Worm (Caenorhabditis elegans) whole organism, mixed stage, embryonic: Measurements from ENCODE around the gene W05B2.2.

Experiments used
- M03D4.4 ChIP-seq: sonication (generic microtip); optimal IDR thresholded peaks from 2 replicates; lab custom pipeline; 2017; ENCODE audit warnings: mild to moderate bottlenecking, missing genetic modification characterization, missing compliant biosample characterization
- bed-3 ChIP-seq: fragments of 200-800 bp; sonication (Bioruptor generic); optimal IDR thresholded peaks from 3 replicates; lab custom pipeline; 2018; ENCODE audit warnings: mild to moderate bottlenecking, missing genetic modification characterization, moderate library complexity, missing compliant biosample characterization
- blmp-1 ChIP-seq: fragments of 150-350 bp; optimal IDR thresholded peaks from 2 replicates; lab custom pipeline; 2014; ENCODE audit warnings: missing biosample characterization, missing genetic modification characterization
- ceh-39 ChIP-seq: fragments of 150-350 bp; optimal IDR thresholded peaks from 2 replicates; lab custom pipeline; 2014; ENCODE audit warnings: missing biosample characterization, missing genetic modification characterization
- ceh-43 ChIP-seq: fragments of 200-800 bp; sonication (Bioruptor generic); optimal IDR thresholded peaks from 2 replicates; lab custom pipeline; 2018; ENCODE audit warnings: mild to moderate bottlenecking, missing genetic modification characterization, moderate library complexity, missing compliant biosample characterization
- ceh-83 ChIP-seq: fragments of 200-800 bp; sonication (Bioruptor generic); optimal IDR thresholded peaks from 2 replicates; lab custom pipeline; 2018; ENCODE audit warnings: mild to moderate bottlenecking, missing genetic modification characterization, missing compliant biosample characterization
- ces-1 ChIP-seq: fragments of 150-350 bp; optimal IDR thresholded peaks from 2 replicates; lab custom pipeline; 2014; ENCODE audit warnings: missing biosample characterization, missing genetic modification reagents, missing genetic modification characterization
- cnd-1 ChIP-seq: fragments of 200-800 bp; sonication (Bioruptor generic); optimal IDR thresholded peaks from 2 replicates; lab custom pipeline; 2018; ENCODE audit warnings: mild to moderate bottlenecking, missing genetic modification characterization, missing compliant biosample characterization
- elt-3 ChIP-seq: fragments of 150-350 bp; optimal IDR thresholded peaks from 2 replicates; lab custom pipeline; 2014; ENCODE audit warnings: missing biosample characterization, missing genetic modification characterization
- flh-1 ChIP-seq: fragments of 200-800 bp; sonication (Bioruptor generic); optimal IDR thresholded peaks from 2 replicates; lab custom pipeline; 2018; ENCODE audit warnings: mild to moderate bottlenecking, missing genetic modification characterization, moderate library complexity, missing compliant biosample characterization
- ham-2 ChIP-seq: fragments of 200-800 bp; sonication (Bioruptor generic); optimal IDR thresholded peaks from 2 replicates; lab custom pipeline; 2018; ENCODE audit warnings: mild to moderate bottlenecking, missing genetic modification characterization, missing compliant biosample characterization
- hlh-1 ChIP-seq: fragments of 150-350 bp; optimal IDR thresholded peaks from 2 replicates; lab custom pipeline; 2014; ENCODE audit warnings: missing biosample characterization, missing genetic modification reagents, missing genetic modification characterization
- lin-13 ChIP-seq: fragments of 150-350 bp; optimal IDR thresholded peaks from 2 replicates; lab custom pipeline; 2014; ENCODE audit warnings: missing biosample characterization, missing genetic modification characterization
- lsy-2 ChIP-seq: fragments of 150-350 bp; optimal IDR thresholded peaks from 2 replicates; lab custom pipeline; 2014; ENCODE audit warnings: missing biosample characterization, missing genetic modification characterization
- mab-5 ChIP-seq: fragments of 150-350 bp; optimal IDR thresholded peaks from 2 replicates; lab custom pipeline; 2014; ENCODE audit warnings: missing biosample characterization, missing genetic modification characterization
- mep-1 ChIP-seq: fragments of 150-350 bp; optimal IDR thresholded peaks from 2 replicates; lab custom pipeline; 2017; ENCODE audit warnings: missing biosample characterization, missing genetic modification reagents, missing genetic modification characterization, inconsistent platforms
- nhr-12 ChIP-seq: fragments of 150-350 bp; optimal IDR thresholded peaks from 2 replicates; lab custom pipeline; 2014; ENCODE audit warnings: missing biosample characterization, missing genetic modification characterization
- nhr-237 ChIP-seq: fragments of 150-350 bp; optimal IDR thresholded peaks from 2 replicates; lab custom pipeline; 2014; ENCODE audit warnings: missing biosample characterization, missing genetic modification characterization
- nhr-28 ChIP-seq: fragments of 150-350 bp; optimal IDR thresholded peaks from 2 replicates; lab custom pipeline; 2014; ENCODE audit warnings: missing biosample characterization, missing genetic modification characterization
- nhr-76 ChIP-seq: sonication (generic microtip); optimal IDR thresholded peaks from 2 replicates; lab custom pipeline; 2017; ENCODE audit warnings: missing biosample characterization, missing genetic modification characterization
- pha-4 ChIP-seq: fragments of 150-350 bp; optimal IDR thresholded peaks from 2 replicates; lab custom pipeline; 2018; ENCODE audit warnings: missing biosample characterization, missing genetic modification reagents, missing genetic modification characterization
- sem-2 ChIP-seq: fragments of 200-800 bp; sonication (Bioruptor generic); optimal IDR thresholded peaks from 2 replicates; lab custom pipeline; 2018; ENCODE audit warnings: mild to moderate bottlenecking, missing genetic modification characterization, missing compliant biosample characterization
- snpc-4 ChIP-seq: fragments of 150-350 bp; optimal IDR thresholded peaks from 2 replicates; lab custom pipeline; 2014; ENCODE audit warnings: missing biosample characterization, missing genetic modification characterization
- sptf-1 ChIP-seq: sonication (generic microtip); optimal IDR thresholded peaks from 2 replicates; lab custom pipeline; 2017; ENCODE audit warnings: mild to moderate bottlenecking, missing genetic modification characterization, moderate library complexity, missing compliant biosample characterization
- tbx-8 ChIP-seq: fragments of 200-800 bp; sonication (Bioruptor generic); optimal IDR thresholded peaks from 2 replicates; lab custom pipeline; 2018; ENCODE audit warnings: mild to moderate bottlenecking, missing genetic modification characterization, moderate library complexity, missing compliant biosample characterization
- unc-120 ChIP-seq: sonication (generic microtip); optimal IDR thresholded peaks from 2 replicates; lab custom pipeline; 2017; ENCODE audit warnings: missing genetic modification characterization, missing compliant biosample characterization; ENCODE audit not compliant: poor library complexity, severe bottlenecking
- unc-62 ChIP-seq: fragments of 150-350 bp; optimal IDR thresholded peaks from 2 replicates; lab custom pipeline; 2014; ENCODE audit warnings: missing biosample characterization, missing genetic modification reagents, missing genetic modification characterization
- zip-8 ChIP-seq: fragments of 150-350 bp; optimal IDR thresholded peaks from 2 replicates; lab custom pipeline; 2014; ENCODE audit warnings: missing biosample characterization, missing genetic modification characterization

Gene W05B2.2

DNA sequence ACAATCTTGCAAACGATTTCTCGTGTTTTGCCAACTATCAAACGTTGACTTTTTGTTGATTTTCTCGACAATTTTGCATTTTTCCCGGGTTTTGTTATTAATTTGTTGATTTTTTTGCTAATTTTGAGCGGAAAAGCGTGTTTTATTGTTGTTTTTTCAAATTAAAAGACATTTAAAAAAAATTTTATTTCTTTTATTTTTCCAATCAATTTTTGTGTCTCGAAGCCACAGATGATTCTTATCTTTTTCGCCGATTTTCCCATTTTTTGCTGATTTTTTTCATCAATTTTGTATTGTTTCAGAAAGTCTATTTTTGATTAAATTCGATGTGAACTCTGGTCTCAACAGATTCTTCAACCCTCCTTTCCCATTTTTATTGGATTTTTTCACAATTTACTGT, 31.0 kb downstream of the W05B2.2 start, which contains the start of gene rle-1:
Gene rle-1 (plus strand): TSS at position 301 of the 400 bp plus-strand sequence.
- no peak for TF ChIP-seq pha-4

DNA sequence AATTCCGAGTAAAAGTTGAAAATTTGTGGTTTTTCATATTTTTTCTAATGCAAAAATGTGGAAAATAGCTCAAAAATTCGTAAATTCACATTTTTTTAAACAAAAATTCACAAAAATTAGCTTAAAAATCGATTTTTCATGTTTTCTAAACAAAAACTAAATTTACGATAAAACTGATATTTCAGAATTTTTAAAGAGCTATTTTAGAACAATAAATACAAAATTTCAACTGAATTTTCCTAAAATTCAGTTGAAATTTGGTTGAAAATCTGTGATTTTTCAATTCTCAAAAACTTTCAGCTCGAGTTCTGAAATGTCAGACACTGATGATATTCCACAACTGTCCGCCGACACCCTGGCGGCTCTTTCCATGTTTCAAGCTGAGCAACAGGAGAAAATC, 33.6 kb downstream of the W05B2.2 start, which contains the start of gene M142.8:
Gene M142.8 (plus strand): TSS at position 301 of the 400 bp plus-strand sequence.
- TF ChIP-seq nhr-28 (tag; lab: Kevin White, UChicago) (no peak), ceh-83 (GFP tag; lab: Kevin White, UChicago) (no peak), lin-13 (tag; lab: Kevin White, UChicago) (no peak), unc-62 (GFP tag; lab: Kevin White, UChicago) (no peak), pha-4 (no peak), ceh-39 (tag; lab: Kevin White, UChicago) (no peak), nhr-12 (tag; lab: Kevin White, UChicago) (no peak), ham-2 (GFP tag; lab: Kevin White, UChicago) (no peak), elt-3 (tag; lab: Kevin White, UChicago) (no peak), flh-1 (no peak), mep-1 (no peak), snpc-4 (tag; lab: Kevin White, UChicago) (no peak), sem-2 (GFP tag; lab: Kevin White, UChicago) (no peak)

DNA sequence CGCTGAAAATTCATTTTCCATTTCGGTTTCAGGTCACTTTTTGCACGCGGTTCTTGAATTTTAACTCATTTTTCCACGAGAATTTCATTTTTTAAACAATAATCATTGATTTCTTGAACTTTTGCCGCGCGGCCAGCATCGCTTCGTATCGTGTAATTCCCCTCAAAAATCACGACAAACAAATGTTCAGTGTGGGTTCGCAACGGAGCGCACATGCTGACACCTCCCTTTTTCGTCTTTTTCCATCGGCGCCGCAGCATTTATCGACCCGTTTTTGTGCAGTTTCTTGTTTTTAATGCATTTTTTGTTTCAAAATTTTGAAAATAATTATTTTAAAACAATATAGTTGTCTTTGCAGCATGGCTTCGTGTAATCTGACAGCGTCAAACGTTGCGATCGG, 36.1 kb downstream of the W05B2.2 start, which contains the start of gene M142.5:
Gene M142.5 (plus strand): TSS at position 352 of the 400 bp plus-strand sequence.
- TF ChIP-seq hlh-1 (tag; lab: Kevin White, UChicago), result peak; percentile 49
- no peak for TF ChIP-seq sptf-1 (tag; lab: Kevin White, UChicago)
- TF ChIP-seq M03D4.4 (tag; lab: Kevin White, UChicago), result no peak
- no peak for TF ChIP-seq tbx-8 (GFP tag; lab: Kevin White, UChicago)
- no peak for TF ChIP-seq ham-2 (GFP tag; lab: Kevin White, UChicago)
- peak; percentile 2 for TF ChIP-seq lsy-2 (tag; lab: Kevin White, UChicago)
- TF ChIP-seq unc-120 (tag; lab: Kevin White, UChicago), result peak; percentile 60
- TF ChIP-seq pha-4, result peak; percentile 30
- peak; percentile 48 for TF ChIP-seq lin-13 (tag; lab: Kevin White, UChicago)

DNA sequence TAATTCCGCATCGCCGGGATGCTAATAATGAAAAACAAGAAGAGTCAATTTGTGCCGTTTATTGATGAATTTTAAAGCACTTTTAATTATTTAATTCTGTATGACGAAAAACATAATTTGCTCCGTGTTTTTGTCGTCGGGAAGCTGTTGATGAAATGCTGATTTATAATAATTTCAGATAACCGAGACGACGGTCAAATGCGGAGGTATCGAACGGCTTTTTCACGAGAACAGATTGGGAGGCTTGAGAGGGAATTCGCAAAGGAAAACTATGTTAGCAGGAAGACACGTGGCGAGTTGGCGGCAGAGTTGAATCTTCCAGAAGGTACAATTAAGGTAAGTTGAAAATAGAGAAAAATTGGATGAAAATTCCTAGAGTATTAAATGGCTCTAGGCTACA, 43.4 kb downstream of the W05B2.2 start:
- TF ChIP-seq nhr-12 (tag; lab: Kevin White, UChicago) (no peak), ces-1 (GFP tag; lab: Kevin White, UChicago) (no peak), M03D4.4 (tag; lab: Kevin White, UChicago) (no peak), ceh-43 (GFP tag; lab: Kevin White, UChicago) (no peak), pha-4 (no peak), zip-8 (tag; lab: Kevin White, UChicago) (no peak), mab-5 (tag; lab: Kevin White, UChicago) (no peak), bed-3 (no peak), snpc-4 (tag; lab: Kevin White, UChicago) (no peak)

DNA sequence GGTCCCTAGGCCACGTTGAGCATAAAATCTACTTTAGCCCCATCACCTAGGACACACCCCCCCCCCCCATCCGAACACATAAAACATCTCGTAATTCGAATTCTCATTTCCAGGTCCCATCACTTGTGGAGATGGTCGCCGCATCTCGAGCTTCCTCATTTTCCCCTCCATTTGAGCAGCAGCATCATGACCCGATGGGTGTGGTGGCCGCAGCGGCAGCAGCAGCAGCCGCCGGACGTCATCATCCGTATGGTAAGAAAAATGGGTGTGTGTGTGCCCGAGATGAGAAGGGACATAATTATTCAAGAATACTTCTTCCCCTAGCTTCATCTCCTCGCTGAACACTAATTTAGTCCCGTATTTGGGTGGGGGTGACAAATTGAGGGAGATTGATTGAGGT, 45.4 kb downstream of the W05B2.2 start:
- TF ChIP-seq snpc-4 (tag; lab: Kevin White, UChicago) (no peak), unc-62 (GFP tag; lab: Kevin White, UChicago) (no peak)

DNA sequence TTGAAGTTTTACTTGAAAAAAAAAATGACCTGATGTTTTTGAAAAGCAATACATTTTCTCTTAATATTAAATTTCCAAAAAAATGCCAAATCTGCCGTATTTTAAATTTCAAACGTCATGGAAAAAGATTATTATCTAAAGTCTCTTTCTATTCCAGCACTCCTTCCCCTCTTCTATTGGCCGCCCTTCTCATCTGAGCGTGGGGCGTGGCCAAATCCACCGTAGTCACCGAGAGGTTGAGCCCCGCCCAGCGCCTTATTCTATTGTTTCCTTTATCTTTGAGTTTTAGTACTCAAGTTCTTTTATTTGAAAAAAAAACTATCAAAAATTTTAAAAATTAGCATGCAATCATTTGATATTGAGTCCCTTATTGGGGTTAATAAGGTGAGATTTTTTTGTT, 46.9 kb downstream of the W05B2.2 start, which contains the start of gene vab-7:
Gene vab-7 (plus strand): TSS at position 301 of the 400 bp plus-strand sequence.
- peak; percentile 45 for TF ChIP-seq lsy-2 (tag; lab: Kevin White, UChicago)
- TF ChIP-seq sem-2 (GFP tag; lab: Kevin White, UChicago), result no peak

DNA sequence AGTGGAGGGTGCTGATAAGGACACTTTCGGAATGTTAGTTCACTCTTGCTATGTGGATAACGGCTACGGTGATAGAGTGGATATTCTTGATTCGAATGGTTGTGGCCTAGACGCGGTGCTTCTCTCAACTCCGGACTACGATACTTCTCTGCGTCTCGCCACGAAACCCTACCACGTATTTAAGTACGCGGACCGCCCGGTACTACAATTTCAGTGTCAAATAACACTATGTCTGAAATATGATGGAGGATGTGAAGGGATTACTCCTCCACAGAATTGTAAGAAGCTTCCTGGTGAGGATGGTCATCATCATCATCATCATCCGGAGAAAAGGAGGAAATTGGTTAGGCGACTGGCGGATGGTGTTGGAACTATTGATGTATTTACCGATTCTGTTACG, 51.9 kb downstream of the W05B2.2 start:
- no peak for TF ChIP-seq nhr-237 (tag; lab: Kevin White, UChicago)
- no peak for TF ChIP-seq nhr-28 (tag; lab: Kevin White, UChicago)

DNA sequence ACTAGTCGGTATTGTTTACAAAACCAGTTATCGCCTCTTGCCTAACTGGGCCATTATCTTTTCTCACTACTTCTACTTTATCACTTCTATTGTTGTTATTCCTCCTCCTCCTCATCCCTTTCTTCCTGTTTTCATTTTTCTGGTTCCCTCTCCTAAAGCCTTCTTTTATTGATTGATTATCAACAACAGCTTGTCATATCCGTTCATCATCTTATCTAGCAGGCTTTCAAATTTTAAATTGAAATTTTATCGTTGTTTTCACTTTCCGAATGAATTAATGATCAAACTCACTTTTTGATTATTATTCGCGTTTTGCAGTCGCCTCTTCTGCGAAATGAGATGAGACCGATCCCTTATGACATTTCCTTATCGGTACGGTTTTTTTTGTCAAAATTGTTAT, 55.8 kb downstream of the W05B2.2 start, which contains the start of gene cut-6:
Gene cut-6 (plus strand): TSS at position 301 of the 400 bp plus-strand sequence.
- TF ChIP-seq nhr-76 (tag; lab: Kevin White, UChicago) (no peak), cnd-1 (no peak), nhr-28 (tag; lab: Kevin White, UChicago) (no peak), blmp-1 (tag; lab: Kevin White, UChicago) (peak; percentile 25)
